Fruit fly (Drosophila melanogaster) whole organism, embryonic: ENCODE data around the gene Mgat4b.

Experiments
- Blimp-1 ChIP-seq: fragments of 200-800 bp; sonication (Bioruptor generic); optimal IDR thresholded peaks from 3 replicates; lab custom pipeline; 2018; ENCODE audit warnings: missing biosample characterization, missing genetic modification characterization, mild to moderate bottlenecking, moderate library complexity, missing genetic modification reagents
- CG10147 ChIP-seq: fragments of 200-800 bp; sonication (Bioruptor generic); optimal IDR thresholded peaks from 2 replicates; lab custom pipeline; 2019; ENCODE audit warnings: missing biosample characterization, mild to moderate bottlenecking, missing genetic modification characterization, moderate library complexity
- CG13287 ChIP-seq: fragments of 200-800 bp; sonication (Bioruptor generic); IDR thresholded peaks from 2 replicates; pipeline ENCODE4 v1.3.6; 2022; ENCODE audit warnings: missing biosample characterization, missing genetic modification characterization; ENCODE audit not compliant: partially characterized antibody
- CG14050 ChIP-seq: fragments of 200-800 bp; sonication (Bioruptor generic); IDR thresholded peaks from 3 replicates; pipeline ENCODE4 v1.3.6; 2022; ENCODE audit warnings: missing biosample characterization, missing genetic modification characterization
- CG1832 ChIP-seq: fragments of 200-800 bp; sonication (Bioruptor generic); optimal IDR thresholded peaks from 2 replicates; lab custom pipeline; 2017; ENCODE audit warnings: missing biosample characterization, mild to moderate bottlenecking, missing genetic modification characterization, inconsistent platforms
- CG30020 ChIP-seq: fragments of 200-800 bp; optimal IDR thresholded peaks from 2 replicates; lab custom pipeline; 2019; ENCODE audit warnings: missing biosample characterization, mild to moderate bottlenecking, missing genetic modification characterization, moderate library complexity
- CG3163 ChIP-seq: fragments of 200-800 bp; sonication (Bioruptor generic); optimal IDR thresholded peaks from 3 replicates; lab custom pipeline; 2016; ENCODE audit warnings: missing biosample characterization, missing genetic modification characterization
- CG32532 ChIP-seq: fragments of 200-800 bp; sonication (Bioruptor generic); IDR thresholded peaks from 2 replicates; pipeline ENCODE4 v1.3.6; 2022; ENCODE audit warnings: missing biosample characterization, missing genetic modification characterization
- CG32772 ChIP-seq: fragments of 200-800 bp; sonication (Bioruptor generic); IDR thresholded peaks from 2 replicates; pipeline ENCODE4 v1.3.6; 2022; ENCODE audit warnings: missing biosample characterization, missing genetic modification characterization
- CG34224 ChIP-seq: fragments of 200-800 bp; sonication (Bioruptor generic); IDR thresholded peaks from 3 replicates; pipeline ENCODE4 v1.3.6; 2022; ENCODE audit warnings: missing biosample characterization, missing genetic modification characterization; ENCODE audit not compliant: partially characterized antibody
- CG34422 ChIP-seq: fragments of 200-800 bp; sonication (Bioruptor generic); IDR thresholded peaks from 3 replicates; pipeline ENCODE4 v1.3.6; 2022; ENCODE audit warnings: missing biosample characterization, missing genetic modification characterization
- CG4328 ChIP-seq: fragments of 200-800 bp; sonication (Bioruptor generic); optimal IDR thresholded peaks from 3 replicates; lab custom pipeline; 2017; ENCODE audit warnings: missing biosample characterization, missing genetic modification reagents, missing genetic modification characterization
- CG5180 ChIP-seq: fragments of 200-800 bp; sonication (Bioruptor generic); optimal IDR thresholded peaks from 3 replicates; lab custom pipeline; 2017; ENCODE audit warnings: missing biosample characterization, missing genetic modification characterization, mild to moderate bottlenecking, moderate library complexity, missing genetic modification reagents
- CG6175 ChIP-seq: fragments of 200-800 bp; sonication (Bioruptor generic); IDR thresholded peaks from 3 replicates; pipeline ENCODE4 v1.3.6; 2022; ENCODE audit warnings: missing biosample characterization, missing genetic modification characterization
- CG6791 ChIP-seq: fragments of 200-800 bp; sonication (Bioruptor generic); IDR thresholded peaks from 3 replicates; pipeline ENCODE4 v1.3.6; 2022; ENCODE audit warnings: missing biosample characterization, missing genetic modification characterization; ENCODE audit not compliant: partially characterized antibody
- CG6813 ChIP-seq: fragments of 200-800 bp; sonication (Bioruptor generic); optimal IDR thresholded peaks from 2 replicates; lab custom pipeline; 2017; ENCODE audit warnings: missing biosample characterization, missing genetic modification characterization, mild to moderate bottlenecking, moderate library complexity, missing genetic modification reagents
- CG7372 ChIP-seq: fragments of 200-800 bp; sonication (Bioruptor generic); IDR thresholded peaks from 2 replicates; pipeline ENCODE4 v1.3.6; 2022; ENCODE audit warnings: missing biosample characterization, missing genetic modification characterization
- CG7987 ChIP-seq: fragments of 200-800 bp; sonication (Bioruptor generic); optimal IDR thresholded peaks from 2 replicates; lab custom pipeline; 2018; ENCODE audit warnings: missing biosample characterization, mild to moderate bottlenecking, missing genetic modification characterization, moderate library complexity
- CG9215 ChIP-seq: fragments of 200-800 bp; sonication (Bioruptor generic); IDR thresholded peaks from 2 replicates; pipeline ENCODE4 v1.3.6; 2022; ENCODE audit warnings: missing biosample characterization, missing genetic modification characterization
- CTCF ChIP-seq: fragments of 200-800 bp; sonication (Bioruptor generic); optimal IDR thresholded peaks from 2 replicates; lab custom pipeline; 2017; ENCODE audit warnings: missing biosample characterization, mild to moderate bottlenecking, missing genetic modification characterization, moderate library complexity
- D ChIP-seq, 2 experiments: fragments of 200-800 bp in 1 of 2; fragments of >200 bp in 1 of 2; sonication (Bioruptor generic) in 1 of 2; optimal IDR thresholded peaks; 2 replicates in 1 of 2; 3 replicates in 1 of 2; lab custom pipeline; 2017; ENCODE audit warnings: mild to moderate bottlenecking in 1 of 2, missing biosample characterization in 1 of 2, missing genetic modification characterization in 1 of 2, missing genetic modification reagents in 1 of 2
- Dfd ChIP-seq, 2 experiments: fragments of >200 bp; optimal IDR thresholded peaks; 2 replicates each; lab custom pipeline; 2017; ENCODE audit warnings: missing biosample characterization in 2 of 2, missing genetic modification characterization in 2 of 2
- Dip3 ChIP-seq: fragments of 200-800 bp; sonication (Bioruptor generic); optimal IDR thresholded peaks from 3 replicates; lab custom pipeline; 2016; ENCODE audit warnings: missing biosample characterization, missing genetic modification characterization
- Dll ChIP-seq: fragments of 200-800 bp; sonication (Bioruptor generic); IDR thresholded peaks from 4 replicates; pipeline ENCODE4 v1.3.6; 2022; ENCODE audit warnings: missing biosample characterization, missing genetic modification characterization; ENCODE audit not compliant: partially characterized antibody
- E2f1 ChIP-seq: fragments of 200-800 bp; sonication (Bioruptor generic); IDR thresholded peaks from 2 replicates; pipeline ENCODE4 v1.3.6; 2022; ENCODE audit warnings: missing biosample characterization, missing genetic modification characterization
- Eip74EF ChIP-seq, 2 experiments: fragments of 200-800 bp in 1 of 2; fragments of >200 bp in 1 of 2; sonication (Bioruptor generic) in 1 of 2; optimal IDR thresholded peaks; 2 replicates each; lab custom pipeline; 2017 to 2019; ENCODE audit warnings: missing biosample characterization in 2 of 2, missing genetic modification characterization in 2 of 2, mild to moderate bottlenecking in 1 of 2, moderate library complexity in 1 of 2
- H2.0 ChIP-seq: fragments of 200-800 bp; sonication (Bioruptor generic); IDR thresholded peaks from 2 replicates; pipeline ENCODE4 v1.3.6; 2022; ENCODE audit warnings: missing biosample characterization, missing genetic modification characterization
- Hr51 ChIP-seq, 2 experiments: fragments of 200-800 bp; sonication (Bioruptor generic); optimal IDR thresholded peaks; 2 replicates in 1 of 2; 3 replicates in 1 of 2; lab custom pipeline; 2016 to 2018; ENCODE audit warnings: missing biosample characterization in 2 of 2, missing genetic modification characterization in 2 of 2, mild to moderate bottlenecking in 1 of 2, moderate library complexity in 1 of 2
- Hr78 ChIP-seq, 2 experiments: fragments of 200-800 bp in 1 of 2; fragments of >200 bp in 1 of 2; sonication (Bioruptor generic) in 1 of 2; optimal IDR thresholded peaks; 2 replicates each; lab custom pipeline; 2017 to 2019; ENCODE audit warnings: missing biosample characterization in 2 of 2, missing genetic modification characterization in 2 of 2, mild to moderate bottlenecking in 1 of 2, moderate library complexity in 1 of 2
- Max ChIP-seq: fragments of 200-800 bp; sonication (Bioruptor generic); optimal IDR thresholded peaks from 2 replicates; lab custom pipeline; 2016; ENCODE audit warnings: missing biosample characterization, mild to moderate bottlenecking, missing genetic modification characterization
- NC2α ChIP-seq: fragments of 200-800 bp; sonication (Bioruptor generic); optimal IDR thresholded peaks from 2 replicates; lab custom pipeline; 2016; ENCODE audit warnings: missing biosample characterization, missing genetic modification characterization
- Nf-YB ChIP-seq: fragments of 200-800 bp; sonication (Bioruptor generic); optimal IDR thresholded peaks from 3 replicates; lab custom pipeline; 2019; ENCODE audit warnings: missing biosample characterization, mild to moderate bottlenecking, missing genetic modification characterization, moderate library complexity
- chn ChIP-seq: fragments of 200-800 bp; sonication (Bioruptor generic); optimal IDR thresholded peaks from 2 replicates; lab custom pipeline; 2016; ENCODE audit warnings: missing biosample characterization, missing genetic modification characterization
- corto ChIP-seq: fragments of 200-800 bp; sonication (Bioruptor generic); optimal IDR thresholded peaks from 2 replicates; lab custom pipeline; 2016; ENCODE audit warnings: missing biosample characterization, mild to moderate bottlenecking, missing genetic modification characterization, moderate library complexity
- croc ChIP-seq: fragments of 200-800 bp; sonication (Bioruptor generic); conservative IDR thresholded peaks from 3 replicates; pipeline ENCODE4 v1.3.6; 2022; ENCODE audit warnings: missing biosample characterization, missing genetic modification characterization
- crol ChIP-seq: fragments of 200-800 bp; sonication (Bioruptor generic); IDR thresholded peaks from 2 replicates; pipeline ENCODE4 v1.3.6; 2022; ENCODE audit warnings: missing biosample characterization, missing genetic modification characterization
- dm ChIP-seq: fragments of 200-800 bp; sonication (Bioruptor generic); optimal IDR thresholded peaks from 3 replicates; lab custom pipeline; 2016; ENCODE audit warnings: missing biosample characterization, missing genetic modification characterization
- ken ChIP-seq: fragments of 200-800 bp; sonication (Bioruptor generic); IDR thresholded peaks from 3 replicates; pipeline ENCODE4 v1.3.6; 2022; ENCODE audit warnings: missing biosample characterization, missing genetic modification characterization
- kni ChIP-seq: fragments of 200-800 bp; sonication (Bioruptor generic); optimal IDR thresholded peaks from 3 replicates; lab custom pipeline; 2017; ENCODE audit warnings: mild to moderate bottlenecking, missing biosample characterization, missing genetic modification reagents, missing genetic modification characterization
- p53 ChIP-seq: fragments of 200-800 bp; sonication (Bioruptor generic); optimal IDR thresholded peaks from 2 replicates; lab custom pipeline; 2016; ENCODE audit warnings: missing biosample characterization, missing genetic modification characterization
- pan ChIP-seq, 4 experiments: fragments of >200 bp in 3 of 4; fragments of 200-800 bp in 1 of 4; sonication (Bioruptor generic) in 1 of 4; optimal IDR thresholded peaks in 3 of 4; IDR thresholded peaks in 1 of 4; 2 replicates each; pipeline versions ENCODE4 v1.3.6 to Lab custom; 2017 to 2022; ENCODE audit warnings: missing biosample characterization in 2 of 4, missing genetic modification characterization in 2 of 4, mixed read lengths in 1 of 4
- scrt ChIP-seq: fragments of 200-800 bp; sonication (Bioruptor generic); optimal IDR thresholded peaks from 2 replicates; lab custom pipeline; 2018; ENCODE audit warnings: missing biosample characterization, mild to moderate bottlenecking, missing genetic modification characterization, moderate library complexity
- sna ChIP-seq: fragments of 200-800 bp; sonication (Bioruptor generic); IDR thresholded peaks from 2 replicates; pipeline ENCODE4 v1.3.6; 2022; ENCODE audit warnings: missing biosample characterization, missing genetic modification characterization; ENCODE audit not compliant: partially characterized antibody
- sqz ChIP-seq: fragments of 200-800 bp; sonication (Bioruptor generic); optimal IDR thresholded peaks from 3 replicates; lab custom pipeline; 2018; ENCODE audit warnings: missing biosample characterization, mild to moderate bottlenecking, missing genetic modification characterization
- unc-4 ChIP-seq: fragments of 200-800 bp; sonication (Bioruptor generic); IDR thresholded peaks from 2 replicates; pipeline ENCODE4 v1.3.6; 2022; ENCODE audit warnings: missing biosample characterization, missing genetic modification characterization; ENCODE audit not compliant: partially characterized antibody
- vvl ChIP-seq: fragments of 200-800 bp; sonication (Bioruptor generic); IDR thresholded peaks from 2 replicates; pipeline ENCODE4 v1.3.6; 2022; ENCODE audit warnings: missing biosample characterization, missing genetic modification characterization
- yki ChIP-seq: fragments of >200 bp; optimal IDR thresholded peaks from 3 replicates; lab custom pipeline; 2018

Gene Mgat4b

dm6 chr3L:14755046-14755643 lies 13.9 kb downstream of the Mgat4b start (continued):
- TF ChIP-seq CG4328 (GFP tag; lab: Kevin White, UChicago) (no peak), chn (GFP tag; lab: Kevin White, UChicago) (peak; percentile 35), unc-4 (GFP tag; lab: Robert Waterston, UW) (0 out of 2 replicates have a peak, but pooled peaks have one; percentile 49), ken (GFP tag; lab: Robert Waterston, UW) (no peak), E2f1 (GFP tag; lab: Robert Waterston, UW) (peak; percentile 35; the same call in 1 of the 2 replicates), dm (GFP tag; lab: Kevin White, UChicago) (peak; percentile 58), CG6813 (GFP tag; lab: Kevin White, UChicago) (peak; percentile 30), CG7372 (GFP tag; lab: Robert Waterston, UW) (no peak), Dip3 (GFP tag; lab: Kevin White, UChicago) (no peak), CG1832 (GFP tag; lab: Kevin White, UChicago) (peak; percentile 78), Blimp-1 (GFP tag; lab: Kevin White, UChicago) (no peak), CG34224 (0 out of 3 replicates have a peak, but pooled peaks have one; percentile 39), CG32772 (GFP tag; lab: Robert Waterston, UW) (peak; percentile 86), crol (peak; percentile 90), CG5180 (GFP tag; lab: Kevin White, UChicago) (peak; percentile 28), NC2α (GFP tag; lab: Kevin White, UChicago) (no peak), CG30020 (tag; lab: Kevin White, UChicago) (no peak), p53 (GFP tag; lab: Kevin White, UChicago) (no peak), corto (GFP tag; lab: Kevin White, UChicago) (peak; percentile 24), sna (peak; percentile 75; the same call in 1 of the 2 replicates), croc (GFP tag; lab: Robert Waterston, UW) (no peak), Nf-YB (GFP tag; lab: Kevin White, UChicago) (peak; percentile 0), CG10147 (no peak), CG14050 (GFP tag; lab: Robert Waterston, UW) (no peak), scrt (GFP tag; lab: Kevin White, UChicago) (peak; percentile 61), vvl (GFP tag; lab: Robert Waterston, UW) (peak; percentile 39; the same call in 1 of the 2 replicates), CG6175 (no peak), yki (peak; percentile 89), CTCF (GFP tag; lab: Kevin White, UChicago) (no peak), Max (peak; percentile 36), Eip74EF (GFP tag; optimal IDR thresholded peaks at IDR 0.05; lab: Kevin White, UChicago) (no peak), H2.0 (GFP tag; lab: Robert Waterston, UW) (no peak), CG13287 (GFP tag; lab: Robert Waterston, UW) (peak; percentile 46), Dll (peak; percentile 61), Hr51 (GFP tag; optimal IDR thresholded peaks at IDR 0.05; lab: Kevin White, UChicago) (no peak), CG34422 (GFP tag; lab: Robert Waterston, UW) (peak; percentile 60; the same call in 1 of the 3 replicates), CG3163 (GFP tag; lab: Kevin White, UChicago) (peak; percentile 97), kni (GFP tag; lab: Kevin White, UChicago) (peak; percentile 99), CG9215 (no peak), CG6791 (GFP tag; lab: Robert Waterston, UW) (peak; percentile 44; the same call in 1 of the 3 replicates), D (optimal IDR thresholded peaks at IDR 0.05; lab: Kevin White, UChicago) (peak; percentile 69), D (GFP tag; optimal IDR thresholded peaks at IDR 0.05; lab: Kevin White, UChicago) (no peak), sqz (peak; percentile 74), CG32532 (GFP tag; lab: Robert Waterston, UW) (peak; percentile 17; the same call in 1 of the 2 replicates), Dfd (GFP tag; optimal IDR thresholded peaks at IDR 0.05; lab: Kevin White, UChicago) (no peak), Hr78 (GFP tag; optimal IDR thresholded peaks at IDR 0.05; lab: Kevin White, UChicago) (peak in 1 of 2 experiments; percentile 83), CG7987 (no peak), pan (optimal IDR thresholded peaks at IDR 0.05; lab: Kevin White, UChicago) (no peak), pan (GFP tag; optimal IDR thresholded peaks at IDR 0.05 in 1 of 2, IDR thresholded peaks at IDR 0.05 in 1 of 2) (peak in 1 of 2 experiments; percentile 19)
